Fruit fly (Drosophila melanogaster): ENCODE results near the gene Atg8a.

Gene Atg8a

dm6 chrX:10771856-10772592, 3.9 kb upstream of the Atg8a start, which contains the start of gene CG15211 (continued):
- peak; percentile 82 for TF ChIP-seq oc (tag; optimal IDR thresholded peaks at IDR 0.05)
- 0 out of 3 replicates have a peak, but pooled peaks have one; percentile 30 for TF ChIP-seq otp (GFP tag; IDR thresholded peaks at IDR 0.05)
- no peak for TF ChIP-seq gfzf (GFP tag; optimal IDR thresholded peaks at IDR 0.05)
- no peak for TF ChIP-seq D (optimal IDR thresholded peaks at IDR 0.05)
- TF ChIP-seq D (GFP tag; optimal IDR thresholded peaks at IDR 0.05), result peak; percentile 63
- peak; percentile 31 for TF ChIP-seq tap (tag; optimal IDR thresholded peaks at IDR 0.05)
- peak; percentile 77 for TF ChIP-seq CG10209 (GFP tag; optimal IDR thresholded peaks at IDR 0.05)
- peak; percentile 22 for TF ChIP-seq CG4617 (GFP tag; optimal IDR thresholded peaks at IDR 0.05; ENCODE audit: borderline replicate concordance)
- TF ChIP-seq CG9215 (GFP tag; IDR thresholded peaks at IDR 0.05), result peak; percentile 35; the same call in 1 of the 2 replicates
- TF ChIP-seq dati (GFP tag; IDR thresholded peaks at IDR 0.05), result no peak
- TF ChIP-seq CG17385 (GFP tag; optimal IDR thresholded peaks at IDR 0.05), result peak; percentile 72
- TF ChIP-seq HmgD (GFP tag; optimal IDR thresholded peaks at IDR 0.05), result no peak
- peak; percentile 41 for TF ChIP-seq Mad (GFP tag; optimal IDR thresholded peaks at IDR 0.05)
- TF ChIP-seq GATAe (GFP tag; conservative IDR thresholded peaks at IDR 0.05), result no peak
- peak; percentile 66 for TF ChIP-seq E2f1 (GFP tag; IDR thresholded peaks at IDR 0.05)
- peak; percentile 60 for TF ChIP-seq CG17328 (GFP tag; IDR thresholded peaks at IDR 0.05)
- peak; percentile 45; the same call in 1 of the 2 replicates for TF ChIP-seq bbx (GFP tag; IDR thresholded peaks at IDR 0.05; ENCODE audit: partially characterized antibody)
- TF ChIP-seq CG42726 (GFP tag; IDR thresholded peaks at IDR 0.05; ENCODE audit: partially characterized antibody), result no peak
- TF ChIP-seq CG1602 (GFP tag; optimal IDR thresholded peaks at IDR 0.05), result peak; percentile 54
- TF ChIP-seq fu2 (GFP tag; optimal IDR thresholded peaks at IDR 0.05), result no peak
- no peak for TF ChIP-seq CG31365 (tag; optimal IDR thresholded peaks at IDR 0.05)
- no peak for TF ChIP-seq CG1792 (GFP tag; optimal IDR thresholded peaks at IDR 0.05)
- TF ChIP-seq Fer3 (tag; optimal IDR thresholded peaks at IDR 0.05), result peak; percentile 54
- TF ChIP-seq CG12071 (GFP tag; optimal IDR thresholded peaks at IDR 0.05), result no peak
- peak; percentile 49 for TF ChIP-seq caup (GFP tag; optimal IDR thresholded peaks at IDR 0.05; ENCODE audit: severe bottlenecking)
- TF ChIP-seq grau (tag; optimal IDR thresholded peaks at IDR 0.05), result peak; percentile 79
- peak; percentile 34; the same call in 1 of the 2 replicates for TF ChIP-seq al (GFP tag; IDR thresholded peaks at IDR 0.05)
- TF ChIP-seq Atf3 (GFP tag; optimal IDR thresholded peaks at IDR 0.05), result peak; percentile 11
- TF ChIP-seq fd64A (GFP tag; optimal IDR thresholded peaks at IDR 0.05), result no peak
- TF ChIP-seq CG10366 (GFP tag; IDR thresholded peaks at IDR 0.05), result peak; percentile 41
- TF ChIP-seq CG7839 (tag; optimal IDR thresholded peaks at IDR 0.05), result peak; percentile 80
- no peak for TF ChIP-seq CHES-1-like (GFP tag; optimal IDR thresholded peaks at IDR 0.05)
- TF ChIP-seq crp (GFP tag; optimal IDR thresholded peaks at IDR 0.05), result peak in 1 of 2 experiments; percentile 33
- peak; percentile 44 to 50 for TF ChIP-seq Pdp1 (GFP tag; optimal IDR thresholded peaks at IDR 0.05)
- peak; percentile 19 for TF ChIP-seq mirr (GFP tag; optimal IDR thresholded peaks at IDR 0.05)
- TF ChIP-seq CG9437 (GFP tag; optimal IDR thresholded peaks at IDR 0.05), result peak; percentile 70
- no peak for TF ChIP-seq Dll (GFP tag; IDR thresholded peaks at IDR 0.05; ENCODE audit: partially characterized antibody)
- no peak for TF ChIP-seq CG6765 (GFP tag; optimal IDR thresholded peaks at IDR 0.05)
- TF ChIP-seq CG3281 (GFP tag; optimal IDR thresholded peaks at IDR 0.05), result peak; percentile 41
- TF ChIP-seq CG7963 (GFP tag; IDR thresholded peaks at IDR 0.05; ENCODE audit: partially characterized antibody), result no peak
- TF ChIP-seq slou (GFP tag; optimal IDR thresholded peaks at IDR 0.05), result no peak
- no peak for TF ChIP-seq exex (tag; optimal IDR thresholded peaks at IDR 0.05)
- no peak for TF ChIP-seq hbn (GFP tag; IDR thresholded peaks at IDR 0.05; ENCODE audit: partially characterized antibody)
- peak; percentile 70; the same call in 2 of the 3 replicates for TF ChIP-seq CG11695 (GFP tag; IDR thresholded peaks at IDR 0.05)
- peak; percentile 72 for TF ChIP-seq CG4820 (GFP tag; optimal IDR thresholded peaks at IDR 0.05)
- peak; percentile 0 for TF ChIP-seq CTCF (GFP tag; optimal IDR thresholded peaks at IDR 0.05)
- no peak for TF ChIP-seq CG18011 (GFP tag; optimal IDR thresholded peaks at IDR 0.05)
- TF ChIP-seq Trl (optimal IDR thresholded peaks at IDR 0.05), result peak; percentile 65 to 71
- TF ChIP-seq Trl (GFP tag; optimal IDR thresholded peaks at IDR 0.05), result no peak
